Worm (Caenorhabditis elegans) whole organism, L1 larva: ENCODE results near the gene C14E2.1.

ENCODE experiments used
- C16A3.4 ChIP-seq: fragments of 150-350 bp; optimal IDR thresholded peaks from 2 replicates; lab custom pipeline; 2014; ENCODE audit warnings: missing biosample characterization, missing genetic modification characterization
- F16B12.6 ChIP-seq: fragments of 150-350 bp; optimal IDR thresholded peaks from 2 replicates; lab custom pipeline; 2014; ENCODE audit warnings: missing biosample characterization, missing genetic modification characterization
- alr-1 ChIP-seq: fragments of 200-800 bp; sonication (Bioruptor generic); optimal IDR thresholded peaks from 2 replicates; lab custom pipeline; 2018; ENCODE audit warnings: borderline replicate concordance, mild to moderate bottlenecking, missing genetic modification characterization, missing compliant biosample characterization
- ceh-63 ChIP-seq: fragments of 200-800 bp; sonication (Bioruptor generic); optimal IDR thresholded peaks from 2 replicates; lab custom pipeline; 2018; ENCODE audit warnings: mild to moderate bottlenecking, missing genetic modification characterization, missing compliant biosample characterization
- dpl-1 ChIP-seq, 3 experiments: fragments of 150-350 bp in 2 of 3; sonication (generic microtip) in 1 of 3; optimal IDR thresholded peaks; 2 replicates each; lab custom pipeline; 2014 to 2017; ENCODE audit warnings: missing biosample characterization in 3 of 3, missing genetic modification characterization in 3 of 3, missing genetic modification reagents in 3 of 3
- efl-1 ChIP-seq, 4 experiments: fragments of 150-350 bp; optimal IDR thresholded peaks in 3 of 4; peaks in 1 of 4; 1 replicate in 1 of 4; 2 replicates in 3 of 4; lab custom pipeline; 2014; ENCODE audit warnings: missing biosample characterization in 2 of 4, missing genetic modification characterization in 2 of 4, missing genetic modification reagents in 2 of 4
- egl-27 ChIP-seq, 2 experiments: fragments of 150-350 bp in 1 of 2; sonication (generic microtip); optimal IDR thresholded peaks; 3 replicates each; lab custom pipeline; 2017 to 2018; ENCODE audit warnings: missing biosample characterization in 2 of 2, missing genetic modification characterization in 2 of 2, missing genetic modification reagents in 2 of 2
- elt-2 ChIP-seq: sonication (generic microtip); optimal IDR thresholded peaks from 2 replicates; lab custom pipeline; 2016; ENCODE audit warnings: missing genetic modification characterization, mild to moderate bottlenecking, inconsistent platforms, missing compliant biosample characterization, missing genetic modification reagents
- fkh-10 ChIP-seq: sonication (generic microtip); optimal IDR thresholded peaks from 2 replicates; lab custom pipeline; 2017; ENCODE audit warnings: missing biosample characterization, missing genetic modification reagents, missing genetic modification characterization
- fos-1 ChIP-seq: fragments of 150-350 bp; optimal IDR thresholded peaks from 2 replicates; lab custom pipeline; 2014; ENCODE audit warnings: missing biosample characterization, missing genetic modification characterization
- hlh-17 ChIP-seq: fragments of 200-800 bp; sonication (Bioruptor generic); optimal IDR thresholded peaks from 2 replicates; lab custom pipeline; 2018; ENCODE audit warnings: missing genetic modification characterization, mild to moderate bottlenecking, missing compliant biosample characterization, moderate library complexity, borderline replicate concordance
- hlh-4 ChIP-seq: sonication (generic microtip); optimal IDR thresholded peaks from 2 replicates; lab custom pipeline; 2016; ENCODE audit warnings: mild to moderate bottlenecking, missing genetic modification characterization, missing compliant biosample characterization
- hpl-2 ChIP-seq: fragments of 150-350 bp; optimal IDR thresholded peaks from 2 replicates; lab custom pipeline; 2014; ENCODE audit warnings: missing biosample characterization, missing genetic modification reagents, missing genetic modification characterization
- lin-13 ChIP-seq: fragments of 150-350 bp; optimal IDR thresholded peaks from 2 replicates; lab custom pipeline; 2014; ENCODE audit warnings: missing biosample characterization, missing genetic modification reagents, missing genetic modification characterization
- lin-14 ChIP-seq: fragments of 200-800 bp; sonication (Bioruptor generic); optimal IDR thresholded peaks from 2 replicates; lab custom pipeline; 2018; ENCODE audit warnings: mild to moderate bottlenecking, missing genetic modification characterization, moderate library complexity, missing compliant biosample characterization
- lin-15B ChIP-seq: fragments of 150-350 bp; sonication (generic microtip); optimal IDR thresholded peaks from 3 replicates; lab custom pipeline; 2014; ENCODE audit warnings: missing biosample characterization, missing genetic modification characterization
- lin-35 ChIP-seq, 2 experiments: fragments of 150-350 bp; optimal IDR thresholded peaks; 2 replicates each; lab custom pipeline; 2014; ENCODE audit warnings: missing biosample characterization in 2 of 2, missing genetic modification characterization in 2 of 2, missing genetic modification reagents in 2 of 2
- mab-9 ChIP-seq: fragments of 200-800 bp; sonication (Bioruptor generic); IDR thresholded peaks from 2 replicates; pipeline ENCODE4 v1.3.6; 2022; ENCODE audit warnings: missing genetic modification reagents, missing genetic modification characterization, missing compliant biosample characterization
- mep-1 ChIP-seq: fragments of 150-350 bp; optimal IDR thresholded peaks from 2 replicates; lab custom pipeline; 2014; ENCODE audit warnings: missing biosample characterization, missing genetic modification characterization
- nhr-11 ChIP-seq: fragments of 150-350 bp; optimal IDR thresholded peaks from 2 replicates; lab custom pipeline; 2014; ENCODE audit warnings: missing biosample characterization, missing genetic modification characterization
- nhr-12 ChIP-seq: sonication (generic microtip); optimal IDR thresholded peaks from 2 replicates; lab custom pipeline; 2017; ENCODE audit warnings: missing biosample characterization, missing genetic modification characterization
- nhr-19 ChIP-seq: fragments of 200-800 bp; sonication (Bioruptor generic); conservative IDR thresholded peaks from 2 replicates; pipeline ENCODE4 v1.3.6; 2022; ENCODE audit warnings: missing genetic modification characterization, missing compliant biosample characterization
- nhr-237 ChIP-seq: fragments of 150-350 bp; optimal IDR thresholded peaks from 2 replicates; lab custom pipeline; 2014; ENCODE audit warnings: missing biosample characterization, missing genetic modification characterization
- nhr-47 ChIP-seq: sonication (generic microtip); optimal IDR thresholded peaks from 2 replicates; lab custom pipeline; 2016; ENCODE audit warnings: mild to moderate bottlenecking, missing genetic modification characterization, moderate library complexity, missing compliant biosample characterization
- nhr-77 ChIP-seq: fragments of 150-350 bp; optimal IDR thresholded peaks from 2 replicates; lab custom pipeline; 2014; ENCODE audit warnings: missing biosample characterization, missing genetic modification characterization
- nhr-85 ChIP-seq: sonication (generic microtip); peaks from one replicate; lab custom pipeline; 2016; ENCODE audit warnings: missing genetic modification characterization, inconsistent platforms, missing compliant biosample characterization
- rnt-1 ChIP-seq: sonication (generic microtip); optimal IDR thresholded peaks from 2 replicates; lab custom pipeline; 2016; ENCODE audit warnings: mild to moderate bottlenecking, missing genetic modification characterization, moderate library complexity, missing compliant biosample characterization
- sox-4 ChIP-seq: sonication (generic microtip); optimal IDR thresholded peaks from 2 replicates; lab custom pipeline; 2016; ENCODE audit warnings: missing genetic modification characterization, missing compliant biosample characterization
- sup-37 ChIP-seq: fragments of 200-800 bp; sonication (Bioruptor generic); optimal IDR thresholded peaks from 2 replicates; lab custom pipeline; 2018; ENCODE audit warnings: mild to moderate bottlenecking, missing genetic modification characterization, missing compliant biosample characterization
- swsn-7 ChIP-seq: sonication (generic microtip); optimal IDR thresholded peaks from 2 replicates; lab custom pipeline; 2016; ENCODE audit warnings: missing genetic modification characterization, missing compliant biosample characterization
- tlp-1 ChIP-seq: fragments of 150-350 bp; optimal IDR thresholded peaks from 2 replicates; lab custom pipeline; 2014; ENCODE audit warnings: missing biosample characterization, missing genetic modification characterization
- unc-30 ChIP-seq: sonication (generic microtip); optimal IDR thresholded peaks from 2 replicates; lab custom pipeline; 2017; ENCODE audit warnings: missing biosample characterization, missing genetic modification characterization
- unc-86 ChIP-seq: sonication (generic microtip); optimal IDR thresholded peaks from 2 replicates; lab custom pipeline; 2016; ENCODE audit warnings: missing genetic modification characterization, missing compliant biosample characterization
- unc-98 ChIP-seq: fragments of 200-800 bp; sonication (Bioruptor generic); IDR thresholded peaks from 2 replicates; pipeline ENCODE4 v1.3.6; 2022; ENCODE audit warnings: missing genetic modification characterization, missing compliant biosample characterization
- vab-15 ChIP-seq: sonication (generic microtip); optimal IDR thresholded peaks from 2 replicates; lab custom pipeline; 2017; ENCODE audit warnings: missing genotype, mild to moderate bottlenecking, missing genetic modification characterization, missing compliant biosample characterization
- zag-1 ChIP-seq: fragments of 150-350 bp; optimal IDR thresholded peaks from 2 replicates; lab custom pipeline; 2014; ENCODE audit warnings: missing biosample characterization, missing genetic modification characterization
- ztf-11 ChIP-seq, 2 experiments: sonication (generic microtip); optimal IDR thresholded peaks; 2 replicates each; lab custom pipeline; 2016 to 2017; ENCODE audit warnings: missing genetic modification characterization in 2 of 2, missing biosample characterization in 1 of 2, missing compliant biosample characterization in 1 of 2
- ztf-4 ChIP-seq: fragments of 150-350 bp; optimal IDR thresholded peaks from 2 replicates; lab custom pipeline; 2014; ENCODE audit warnings: missing biosample characterization, missing genetic modification characterization

C14E2.1 gene

DNA sequence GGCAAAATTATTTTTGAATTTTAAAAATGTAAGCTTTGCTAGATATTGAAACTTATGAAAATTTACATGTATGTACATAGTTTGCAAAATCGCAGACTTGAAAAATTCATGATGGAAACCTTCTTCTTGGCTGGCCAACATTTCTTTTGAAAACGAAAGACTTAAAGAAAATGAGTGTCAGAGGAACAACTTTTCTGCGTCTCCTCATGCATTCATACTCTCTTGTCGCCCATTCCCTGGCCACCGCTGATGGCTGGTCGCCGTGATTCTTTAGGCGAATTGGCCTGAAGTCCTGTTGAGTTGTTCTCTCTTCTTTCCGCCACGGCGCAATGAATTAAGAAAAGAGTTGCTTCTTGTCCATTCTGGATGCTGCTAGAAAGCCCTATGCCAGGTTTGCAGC, 30.2 kb upstream of the C14E2.1 start:
- TF ChIP-seq zag-1 (no peak), sox-4 (tag; lab: Kevin White, UChicago) (no peak), alr-1 (no peak), nhr-19 (GFP tag; lab: Robert Waterston, UW) (peak; percentile 10; the same call in 1 of the 2 replicates), efl-1 (optimal IDR thresholded peaks at IDR 0.05; lab: Kevin White, UChicago) (peak in 1 of 2 experiments; percentile 24), efl-1 (GFP tag; optimal IDR thresholded peaks at IDR 0.05 in 1 of 2; lab: Kevin White, UChicago) (no peak), rnt-1 (no peak)

DNA sequence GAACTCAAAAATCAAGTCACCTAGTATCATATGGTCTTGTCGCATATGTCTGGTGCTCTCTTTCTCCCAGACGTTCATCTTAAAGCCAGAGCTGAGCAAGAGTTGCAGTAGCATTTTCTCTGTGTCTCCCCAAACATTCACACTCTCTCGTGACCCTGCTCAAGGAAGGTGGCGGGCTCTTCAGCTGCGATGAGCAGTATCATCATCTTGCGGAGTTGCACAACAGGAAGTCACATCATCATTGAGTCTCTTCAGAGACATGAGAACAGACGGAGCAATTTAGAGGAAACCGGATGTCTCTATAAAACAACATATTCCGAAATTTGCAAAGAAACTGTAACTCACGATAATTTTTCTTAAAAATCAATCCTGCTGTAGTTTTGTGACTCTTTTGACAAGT, 27.7 kb upstream of the C14E2.1 start:
- no peak for TF ChIP-seq efl-1 (optimal IDR thresholded peaks at IDR 0.05; lab: Kevin White, UChicago)
- TF ChIP-seq efl-1 (GFP tag; optimal IDR thresholded peaks at IDR 0.05 in 1 of 2; lab: Kevin White, UChicago), result peak in 1 of 2 experiments; percentile 17
- TF ChIP-seq nhr-12 (tag; lab: Kevin White, UChicago), result no peak

DNA sequence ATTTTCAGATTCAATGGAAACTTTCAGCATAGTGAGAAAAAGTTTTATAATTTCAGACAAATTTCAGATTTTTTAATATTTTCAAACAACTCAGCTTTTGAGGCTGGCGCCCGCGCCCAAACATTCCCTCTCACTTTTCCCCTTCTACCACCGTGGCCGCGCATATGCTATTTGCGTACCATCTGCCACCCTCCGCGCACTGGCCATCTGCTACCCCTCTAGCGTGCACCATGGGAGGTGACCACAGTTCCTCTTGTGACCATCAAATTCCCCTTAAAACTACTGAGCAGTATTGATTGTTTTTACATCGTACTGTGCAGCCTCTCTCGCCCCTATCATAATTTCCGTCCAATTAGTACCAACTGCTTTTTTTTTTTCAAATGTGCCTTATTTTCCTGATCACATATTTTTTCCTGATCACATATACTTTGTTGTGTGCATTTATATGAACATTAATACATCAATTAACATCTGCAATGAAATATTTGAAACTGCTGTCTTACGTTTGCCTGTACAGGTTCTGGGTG, 25.2 kb upstream of the C14E2.1 start, which contains the start of gene C14E2.11:
C14E2.11 (plus strand) TSS at position 477 of the 527 bp plus-strand sequence.
- TF ChIP-seq vab-15 (tag; lab: Kevin White, UChicago), result no peak
- no peak for TF ChIP-seq ztf-4 (tag; lab: Kevin White, UChicago)
- TF ChIP-seq hpl-2 (GFP tag; lab: Kevin White, UChicago), result no peak
- TF ChIP-seq swsn-7, result no peak
- TF ChIP-seq lin-35 (GFP tag; optimal IDR thresholded peaks at IDR 0.05; lab: Kevin White, UChicago), result no peak
- no peak for TF ChIP-seq ztf-11 (tag; optimal IDR thresholded peaks at IDR 0.05; lab: Kevin White, UChicago)
- no peak for TF ChIP-seq F16B12.6 (tag; lab: Kevin White, UChicago)
- TF ChIP-seq nhr-12 (tag; lab: Kevin White, UChicago), result no peak
- no peak for TF ChIP-seq ceh-63 (GFP tag; lab: Kevin White, UChicago)
- no peak for TF ChIP-seq hlh-17 (GFP tag; lab: Kevin White, UChicago)
- no peak for TF ChIP-seq nhr-77 (tag; lab: Kevin White, UChicago)
- no peak for TF ChIP-seq rnt-1
- no peak for TF ChIP-seq mab-9 (GFP tag; lab: Robert Waterston, UW)
- TF ChIP-seq mep-1 (tag; lab: Kevin White, UChicago), result no peak
- no peak for TF ChIP-seq nhr-237 (tag; lab: Kevin White, UChicago)
- TF ChIP-seq dpl-1 (GFP tag; optimal IDR thresholded peaks at IDR 0.05; lab: Kevin White, UChicago), result no peak
- TF ChIP-seq nhr-47 (tag; lab: Kevin White, UChicago), result no peak
- no peak for TF ChIP-seq fkh-10 (GFP tag; lab: Kevin White, UChicago)
- no peak for TF ChIP-seq nhr-85 (tag; lab: Kevin White, UChicago)
- TF ChIP-seq lin-13 (GFP tag; lab: Kevin White, UChicago), result no peak

DNA sequence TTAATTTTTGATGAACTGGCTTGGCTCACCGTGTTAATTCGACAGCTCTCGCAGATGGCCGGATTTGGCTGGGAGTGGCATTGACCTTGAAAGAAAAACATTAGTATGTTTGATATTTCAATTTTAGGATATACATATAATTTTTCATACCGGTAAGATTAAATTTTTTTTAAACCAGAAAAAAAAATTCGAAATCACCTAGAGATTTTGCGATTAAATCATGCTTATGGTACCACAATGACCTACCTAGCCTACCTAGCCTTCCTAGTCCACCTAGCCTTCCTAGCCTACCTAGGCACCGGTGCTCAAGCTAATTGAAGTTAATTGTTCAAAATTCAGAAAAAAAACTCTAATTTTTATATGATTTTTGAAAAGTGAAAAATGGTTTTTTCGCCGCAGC, 14.8 kb upstream of the C14E2.1 start, which contains the start of gene C14E2.3:
C14E2.3 (minus strand) TSS at position 101 of the 400 bp plus-strand sequence.
- TF ChIP-seq fos-1 (tag; lab: Kevin White, UChicago) (no peak), sup-37 (no peak), lin-14 (GFP tag; lab: Kevin White, UChicago) (no peak)
- TF ChIP-seq, all 84 proteins: peak for 0

DNA sequence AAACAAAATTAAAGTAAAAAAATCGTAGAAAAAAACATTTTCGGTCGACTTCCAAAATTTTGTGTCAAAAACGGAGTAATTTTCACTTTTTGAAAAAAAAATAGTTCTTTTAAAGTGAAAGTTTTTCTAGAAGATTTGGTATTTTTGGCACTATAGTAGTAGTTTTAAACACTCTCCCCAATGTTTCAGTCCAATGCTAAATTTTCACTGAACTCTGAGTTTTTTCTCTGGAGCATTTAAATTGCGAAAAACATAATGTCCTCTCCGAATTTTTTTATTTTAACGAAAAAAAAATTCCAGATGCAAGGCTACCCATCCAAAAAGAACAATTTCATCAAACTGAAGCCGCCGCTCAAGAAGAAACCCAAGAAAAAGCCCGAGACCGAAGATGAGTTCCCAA, 10.2 kb upstream of the C14E2.1 start, which contains the start of gene C14E2.7:
C14E2.7 (plus strand) TSS at position 301 of the 400 bp plus-strand sequence.
- TF ChIP-seq nhr-11 (tag; lab: Kevin White, UChicago) (no peak), efl-1 (optimal IDR thresholded peaks at IDR 0.05; lab: Kevin White, UChicago) (no peak), efl-1 (GFP tag; optimal IDR thresholded peaks at IDR 0.05 in 1 of 2; lab: Kevin White, UChicago) (no peak), unc-86 (no peak), tlp-1 (tag; lab: Kevin White, UChicago) (no peak), hpl-2 (GFP tag; lab: Kevin White, UChicago) (no peak), lin-35 (GFP tag; optimal IDR thresholded peaks at IDR 0.05; lab: Kevin White, UChicago) (no peak), unc-98 (GFP tag; lab: Robert Waterston, UW) (no peak), nhr-77 (tag; lab: Kevin White, UChicago) (no peak), elt-2 (tag; lab: Kevin White, UChicago) (no peak), hlh-4 (tag; lab: Kevin White, UChicago) (no peak), C16A3.4 (tag; lab: Kevin White, UChicago) (no peak), lin-15B (tag; lab: Kevin White, UChicago) (no peak), egl-27 (tag; optimal IDR thresholded peaks at IDR 0.05; lab: Kevin White, UChicago) (no peak), unc-30 (no peak)
- TF ChIP-seq, all 84 proteins: peak for 0
